Worm (Caenorhabditis elegans) whole organism, young adult: ENCODE measurements around the gene C49H3.16.
A peak's percentile ranks its signal among the peaks of the same experiment; 100 is the strongest.
"Not testable (repeated sequence)": the region's sequence is repeated elsewhere in the genome, so short reads cannot be mapped to it uniquely, and the experiment has no call there.

Experiments
- C06A6.2 ChIP-seq: fragments of 200-800 bp; sonication (Bioruptor generic); conservative IDR thresholded peaks from 2 replicates; pipeline ENCODE4 v1.3.6; 2022; ENCODE audit warnings: missing genetic modification characterization, missing compliant biosample characterization
- D2030.7 ChIP-seq: fragments of 200-800 bp; sonication (Bioruptor generic); IDR thresholded peaks from 2 replicates; pipeline ENCODE4 v1.3.6; 2022; ENCODE audit warnings: missing genetic modification reagents, missing genetic modification characterization, missing compliant biosample characterization
- F33H1.4 ChIP-seq: fragments of 200-800 bp; sonication (Bioruptor generic); IDR thresholded peaks from 2 replicates; pipeline ENCODE4 v1.3.6; 2022; ENCODE audit warnings: missing genetic modification reagents, missing genetic modification characterization, missing compliant biosample characterization
- K11D2.4 ChIP-seq: fragments of 200-800 bp; sonication (Bioruptor generic); IDR thresholded peaks from 2 replicates; pipeline ENCODE4 v1.3.6; 2022; ENCODE audit warnings: missing genetic modification reagents, missing genetic modification characterization, missing compliant biosample characterization
- K12H6.12 ChIP-seq: fragments of 200-800 bp; sonication (Bioruptor generic); optimal IDR thresholded peaks from 2 replicates; lab custom pipeline; 2018; ENCODE audit warnings: mild to moderate bottlenecking, missing genetic modification characterization, missing compliant biosample characterization
- Y53G8AR.9 ChIP-seq: fragments of 200-800 bp; sonication (Bioruptor generic); conservative IDR thresholded peaks from 2 replicates; pipeline ENCODE4 v1.3.6; 2022; ENCODE audit warnings: missing genetic modification reagents, missing genetic modification characterization, missing compliant biosample characterization
- Y67H2A.10 ChIP-seq: fragments of 200-800 bp; sonication (Bioruptor generic); conservative IDR thresholded peaks from 2 replicates; pipeline ENCODE4 v1.3.6; 2022; ENCODE audit warnings: missing genetic modification reagents, missing genetic modification characterization, missing compliant biosample characterization
- Y95B8A.8 ChIP-seq: fragments of 200-800 bp; sonication (Bioruptor generic); IDR thresholded peaks from 2 replicates; pipeline ENCODE4 v1.3.6; 2022; ENCODE audit warnings: missing genetic modification reagents, missing genetic modification characterization, missing compliant biosample characterization
- aptf-2 ChIP-seq: fragments of 200-800 bp; sonication (Bioruptor generic); conservative IDR thresholded peaks from 2 replicates; pipeline ENCODE4 v1.3.6; 2022; ENCODE audit warnings: missing genetic modification reagents, missing genetic modification characterization, missing compliant biosample characterization
- athp-1 ChIP-seq: sonication (generic microtip); optimal IDR thresholded peaks from 2 replicates; lab custom pipeline; 2017; ENCODE audit warnings: mild to moderate bottlenecking, missing genetic modification characterization, missing compliant biosample characterization
- attf-3 ChIP-seq: fragments of 200-800 bp; sonication (Bioruptor generic); conservative IDR thresholded peaks from 2 replicates; pipeline ENCODE4 v1.3.6; 2022; ENCODE audit warnings: missing genetic modification reagents, missing genetic modification characterization, missing compliant biosample characterization
- attf-5 ChIP-seq: fragments of 200-800 bp; sonication (Bioruptor generic); optimal IDR thresholded peaks from 2 replicates; lab custom pipeline; 2018; ENCODE audit warnings: mild to moderate bottlenecking, missing genetic modification characterization, missing compliant biosample characterization
- bed-2 ChIP-seq: fragments of 200-800 bp; sonication (Bioruptor generic); IDR thresholded peaks from 2 replicates; pipeline ENCODE4 v1.3.6; 2022; ENCODE audit warnings: missing genetic modification reagents, missing genetic modification characterization, missing compliant biosample characterization
- cebp-1 ChIP-seq, 2 experiments: fragments of 200-800 bp in 1 of 2; sonication (Bioruptor generic) in 1 of 2; sonication (generic microtip) in 1 of 2; IDR thresholded peaks in 1 of 2; optimal IDR thresholded peaks in 1 of 2; 2 replicates each; pipeline versions ENCODE4 v1.3.6 to Lab custom; 2017 to 2022; ENCODE audit warnings: missing compliant biosample characterization in 2 of 2, missing genetic modification characterization in 2 of 2, mild to moderate bottlenecking in 1 of 2, missing genetic modification reagents in 1 of 2, moderate library complexity in 1 of 2
- ceh-100 ChIP-seq: fragments of 200-800 bp; sonication (Bioruptor generic); IDR thresholded peaks from 2 replicates; pipeline ENCODE4 v1.3.6; 2022; ENCODE audit warnings: missing genetic modification reagents, missing genetic modification characterization, missing compliant biosample characterization
- ceh-27 ChIP-seq: fragments of 200-800 bp; sonication (Bioruptor generic); optimal IDR thresholded peaks from 2 replicates; lab custom pipeline; 2018; ENCODE audit warnings: mild to moderate bottlenecking, missing genetic modification characterization, moderate library complexity, missing compliant biosample characterization
- dox-1 ChIP-seq: fragments of 200-800 bp; sonication (Bioruptor generic); IDR thresholded peaks from 2 replicates; pipeline ENCODE4 v1.3.6; 2022; ENCODE audit warnings: missing genetic modification reagents, missing genetic modification characterization, missing compliant biosample characterization
- egl-44 ChIP-seq: fragments of 200-800 bp; sonication (Bioruptor generic); IDR thresholded peaks from 2 replicates; pipeline ENCODE4 v1.3.6; 2022; ENCODE audit warnings: missing genetic modification reagents, missing genetic modification characterization, missing compliant biosample characterization
- egrh-3 ChIP-seq: fragments of 200-800 bp; sonication (Bioruptor generic); IDR thresholded peaks from 2 replicates; pipeline ENCODE4 v1.3.6; 2022; ENCODE audit warnings: missing genetic modification reagents, missing genetic modification characterization, missing compliant biosample characterization
- him-1 ChIP-seq: sonication (generic microtip); optimal IDR thresholded peaks from 2 replicates; lab custom pipeline; 2016; ENCODE audit warnings: missing genotype, missing genetic modification reagents, missing genetic modification characterization, missing compliant biosample characterization
- hmg-1.2 ChIP-seq: fragments of 200-800 bp; sonication (Bioruptor generic); IDR thresholded peaks from 2 replicates; pipeline ENCODE4 v1.3.6; 2022; ENCODE audit warnings: missing genetic modification reagents, missing genetic modification characterization, missing compliant biosample characterization
- hmg-20 ChIP-seq: fragments of 200-800 bp; sonication (Bioruptor generic); IDR thresholded peaks from 2 replicates; pipeline ENCODE4 v1.3.6; 2022; ENCODE audit warnings: missing genetic modification reagents, missing genetic modification characterization, missing compliant biosample characterization
- let-526 ChIP-seq: fragments of 200-800 bp; sonication (Bioruptor generic); IDR thresholded peaks from 2 replicates; pipeline ENCODE4 v1.3.6; 2022; ENCODE audit warnings: missing genetic modification reagents, missing genetic modification characterization, missing compliant biosample characterization
- lin-26 ChIP-seq: fragments of 200-800 bp; sonication (Bioruptor generic); IDR thresholded peaks from 2 replicates; pipeline ENCODE4 v1.3.6; 2022; ENCODE audit warnings: missing genetic modification reagents, missing genetic modification characterization, missing compliant biosample characterization
- lin-35 ChIP-seq, 3 experiments: fragments of 150-350 bp in 2 of 3; sonication (generic microtip) in 1 of 3; optimal IDR thresholded peaks; 2 replicates each; lab custom pipeline; 2014 to 2018; ENCODE audit warnings: missing biosample characterization in 3 of 3, missing genetic modification characterization in 3 of 3, missing genetic modification reagents in 3 of 3
- lsl-1 ChIP-seq: fragments of 200-800 bp; sonication (Bioruptor generic); optimal IDR thresholded peaks from 2 replicates; lab custom pipeline; 2018; ENCODE audit warnings: mild to moderate bottlenecking, missing genetic modification characterization, moderate library complexity, missing compliant biosample characterization
- madf-3 ChIP-seq: fragments of 200-800 bp; sonication (Bioruptor generic); IDR thresholded peaks from 2 replicates; pipeline ENCODE4 v1.3.6; 2022; ENCODE audit warnings: missing genetic modification reagents, missing genetic modification characterization, missing compliant biosample characterization
- madf-6 ChIP-seq: fragments of 200-800 bp; sonication (Bioruptor generic); IDR thresholded peaks from 2 replicates; pipeline ENCODE4 v1.3.6; 2022; ENCODE audit warnings: missing genetic modification reagents, missing genetic modification characterization, missing compliant biosample characterization
- madf-8 ChIP-seq: fragments of 200-800 bp; sonication (Bioruptor generic); conservative IDR thresholded peaks from 2 replicates; pipeline ENCODE4 v1.3.6; 2022; ENCODE audit warnings: missing genetic modification reagents, missing genetic modification characterization, missing compliant biosample characterization
- mcd-1 ChIP-seq: fragments of 200-800 bp; sonication (Bioruptor generic); IDR thresholded peaks from 2 replicates; pipeline ENCODE4 v1.3.6; 2022; ENCODE audit warnings: missing genetic modification reagents, missing genetic modification characterization, missing compliant biosample characterization
- nfyb-1 ChIP-seq: fragments of 200-800 bp; sonication (Bioruptor generic); IDR thresholded peaks from 2 replicates; pipeline ENCODE4 v1.3.6; 2022; ENCODE audit warnings: missing genetic modification reagents, missing genetic modification characterization, missing compliant biosample characterization
- pbrm-1 ChIP-seq: fragments of 200-800 bp; sonication (Bioruptor generic); IDR thresholded peaks from 2 replicates; pipeline ENCODE4 v1.3.6; 2022; ENCODE audit warnings: missing genetic modification reagents, missing genetic modification characterization, missing compliant biosample characterization
- rcor-1 ChIP-seq: fragments of 200-800 bp; sonication (Bioruptor generic); IDR thresholded peaks from 2 replicates; pipeline ENCODE4 v1.3.6; 2022; ENCODE audit warnings: missing genetic modification reagents, missing genetic modification characterization, missing compliant biosample characterization
- ztf-25 ChIP-seq: fragments of 200-800 bp; sonication (Bioruptor generic); IDR thresholded peaks from 2 replicates; pipeline ENCODE4 v1.3.6; 2022; ENCODE audit warnings: missing genetic modification reagents, missing genetic modification characterization, missing compliant biosample characterization
- ztf-26 ChIP-seq: sonication (generic microtip); optimal IDR thresholded peaks from 2 replicates; lab custom pipeline; 2017; ENCODE audit warnings: missing genetic modification characterization, missing compliant biosample characterization
- ztf-28 ChIP-seq: fragments of 200-800 bp; sonication (Bioruptor generic); IDR thresholded peaks from 2 replicates; pipeline ENCODE4 v1.3.6; 2022; ENCODE audit warnings: missing genetic modification reagents, missing genetic modification characterization, missing compliant biosample characterization
- ztf-6 ChIP-seq: fragments of 200-800 bp; sonication (Bioruptor generic); IDR thresholded peaks from 2 replicates; pipeline ENCODE4 v1.3.6; 2022; ENCODE audit warnings: missing genetic modification reagents, missing genetic modification characterization, missing compliant biosample characterization

The C49H3.16 gene

DNA sequence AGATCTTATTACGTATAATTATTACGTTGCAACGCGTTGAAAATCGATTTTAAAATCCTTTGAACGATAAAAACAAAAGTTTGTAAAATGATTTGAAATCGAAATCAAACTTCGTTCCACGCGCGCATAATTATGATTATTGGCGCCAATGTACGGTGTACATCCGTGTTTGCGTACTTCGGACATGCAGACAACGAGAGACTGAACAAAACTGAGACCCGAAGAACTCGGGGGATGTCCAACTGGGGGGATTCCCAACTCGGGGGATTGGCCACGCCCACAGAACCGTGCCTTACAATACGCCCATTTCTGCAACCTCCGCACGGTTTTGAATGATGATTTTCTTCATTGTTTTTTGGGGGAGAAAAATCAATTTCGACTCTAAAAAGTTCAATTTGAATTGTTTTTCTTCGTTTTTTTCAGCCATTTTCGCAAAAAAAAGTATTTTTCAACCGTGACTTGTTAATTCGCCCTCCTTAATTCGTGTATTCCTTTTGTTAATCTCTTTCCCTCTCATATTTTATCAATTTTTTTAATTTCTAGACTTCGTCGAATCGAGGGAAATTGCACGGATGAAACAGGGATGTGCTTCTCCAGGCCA is 26.8 kb downstream of the C49H3.16 start, which contains the start of gene F20D12.12 (continued):
- peak; percentile 65 for TF ChIP-seq athp-1
- TF ChIP-seq ztf-28 (GFP tag; lab: Robert Waterston, UW), result peak; percentile 98
- peak; percentile 90 for TF ChIP-seq madf-3 (GFP tag; lab: Robert Waterston, UW)
- peak; percentile 71 for TF ChIP-seq cebp-1 (GFP tag; IDR thresholded peaks at IDR 0.05; lab: Robert Waterston, UW)
- peak; percentile 75 for TF ChIP-seq cebp-1 (tag; optimal IDR thresholded peaks at IDR 0.05; lab: Kevin White, UChicago)
- peak; percentile 71; the same call in 1 of the 2 replicates for TF ChIP-seq let-526
- peak; percentile 91 for TF ChIP-seq madf-8 (GFP tag; lab: Robert Waterston, UW)
- peak; percentile 23 for TF ChIP-seq him-1 (tag; lab: Kevin White, UChicago)
- TF ChIP-seq lin-35 (GFP tag; optimal IDR thresholded peaks at IDR 0.05; lab: Kevin White, UChicago), result peak in 2 of 3 experiments; percentile 25 to 50
- peak; percentile 49 for TF ChIP-seq K12H6.12 (tag; lab: Kevin White, UChicago)
- TF ChIP-seq ceh-100 (GFP tag; lab: Robert Waterston, UW), result peak; percentile 99
- peak; percentile 23 for TF ChIP-seq ztf-26 (tag; lab: Kevin White, UChicago)
- peak; percentile 88 for TF ChIP-seq Y53G8AR.9 (GFP tag; lab: Robert Waterston, UW)
- TF ChIP-seq pbrm-1 (GFP tag; lab: Robert Waterston, UW), result peak; percentile 93
- peak; percentile 91 for TF ChIP-seq K11D2.4 (GFP tag; lab: Robert Waterston, UW)
- peak; percentile 47; the same call in 1 of the 2 replicates for TF ChIP-seq egl-44 (GFP tag; lab: Robert Waterston, UW)
- peak; percentile 92 for TF ChIP-seq ztf-25 (GFP tag; lab: Robert Waterston, UW)
- TF ChIP-seq lsl-1, result peak; percentile 87
- peak; percentile 83 for TF ChIP-seq ceh-27 (GFP tag; lab: Kevin White, UChicago)
- TF ChIP-seq hmg-20, result peak; percentile 27; the same call in 1 of the 2 replicates

DNA sequence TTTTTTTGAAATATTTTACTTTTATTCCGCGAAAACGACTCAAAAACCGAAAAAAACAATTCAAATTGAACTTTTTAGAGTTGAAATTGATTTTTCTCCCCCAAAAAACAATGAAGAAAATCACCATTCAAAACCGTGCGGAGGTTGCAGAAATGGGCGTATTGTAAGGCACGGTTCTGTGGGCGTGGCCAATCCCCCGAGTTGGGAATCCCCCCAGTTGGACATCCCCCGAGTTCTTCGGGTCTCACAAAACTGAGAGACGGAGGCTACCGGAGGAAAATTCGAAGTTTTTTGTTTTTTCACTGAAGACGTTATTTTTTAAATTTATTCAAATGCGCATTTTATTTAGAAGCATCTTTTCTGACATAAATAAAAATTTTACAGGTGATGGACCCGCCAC is 28.1 kb downstream of the C49H3.16 start, which contains the start of gene mcm-3AP:
TSS of gene mcm-3AP (plus strand) at position 383 of the 400 bp plus-strand sequence.
- TF ChIP-seq cebp-1 (GFP tag; IDR thresholded peaks at IDR 0.05; lab: Robert Waterston, UW), result not testable (repeated sequence)
- TF ChIP-seq cebp-1 (tag; optimal IDR thresholded peaks at IDR 0.05; lab: Kevin White, UChicago), result peak; percentile 5
- peak; percentile 39; the same call in 1 of the 2 replicates for TF ChIP-seq pbrm-1 (GFP tag; lab: Robert Waterston, UW)
- TF ChIP-seq Y95B8A.8 (GFP tag; lab: Robert Waterston, UW), result 0 out of 2 replicates have a peak, but pooled peaks have one; percentile 55
- TF ChIP-seq K11D2.4 (GFP tag; lab: Robert Waterston, UW), result 0 out of 2 replicates have a peak, but pooled peaks have one; percentile 28
- TF ChIP-seq egrh-3 (GFP tag; lab: Robert Waterston, UW), result peak; percentile 65
- TF ChIP-seq rcor-1 (GFP tag; lab: Robert Waterston, UW), result peak; percentile 52
- TF ChIP-seq nfyb-1 (GFP tag; lab: Robert Waterston, UW), result peak; percentile 65; the same call in 1 of the 2 replicates
- peak; percentile 88 for TF ChIP-seq dox-1 (GFP tag; lab: Robert Waterston, UW)
- peak; percentile 59; the same call in 1 of the 2 replicates for TF ChIP-seq hmg-1.2 (GFP tag; lab: Robert Waterston, UW)
- TF ChIP-seq ztf-28 (GFP tag; lab: Robert Waterston, UW), result peak; percentile 76
- TF ChIP-seq bed-2, result peak; percentile 68; the same call in 1 of the 2 replicates
- TF ChIP-seq ceh-100 (GFP tag; lab: Robert Waterston, UW), result peak; percentile 96
- TF ChIP-seq F33H1.4 (GFP tag; lab: Robert Waterston, UW), result peak; percentile 37
- TF ChIP-seq madf-6 (GFP tag; lab: Robert Waterston, UW), result peak; percentile 58
- peak; percentile 73 for TF ChIP-seq mcd-1
- TF ChIP-seq C06A6.2 (GFP tag; lab: Robert Waterston, UW), result peak; percentile 63; the same call in 1 of the 2 replicates
- 0 out of 2 replicates have a peak, but pooled peaks have one; percentile 25 for TF ChIP-seq let-526
- TF ChIP-seq Y67H2A.10 (GFP tag; lab: Robert Waterston, UW), result peak; percentile 72; the same call in 1 of the 2 replicates
- TF ChIP-seq D2030.7 (GFP tag; lab: Robert Waterston, UW), result peak; percentile 74; the same call in 1 of the 2 replicates
- 0 out of 2 replicates have a peak, but pooled peaks have one; percentile 55 for TF ChIP-seq ztf-6 (GFP tag; lab: Robert Waterston, UW)
- TF ChIP-seq attf-5, result peak; percentile 41
- peak; percentile 84 for TF ChIP-seq ztf-25 (GFP tag; lab: Robert Waterston, UW)
- peak; percentile 79 for TF ChIP-seq attf-3 (GFP tag; lab: Robert Waterston, UW)
- peak; percentile 74; the same call in 1 of the 2 replicates for TF ChIP-seq lin-26
- TF ChIP-seq aptf-2 (GFP tag; lab: Robert Waterston, UW), result peak; percentile 89
- TF ChIP-seq, all 124 proteins: peak for 25; not testable (repeated sequence) for 99
